Worm (Caenorhabditis elegans) whole organism, young adult: ENCODE data around the gene nhr-204.

Experiments
- C06A6.2 ChIP-seq: fragments of 200-800 bp; sonication (Bioruptor generic); conservative IDR thresholded peaks from 2 replicates; pipeline ENCODE4 v1.3.6; 2022; ENCODE audit warnings: missing genetic modification characterization, missing compliant biosample characterization
- nfya-1 ChIP-seq: sonication (generic microtip); optimal IDR thresholded peaks from 2 replicates; lab custom pipeline; 2017; ENCODE audit warnings: antibody characterized with exemption, missing compliant biosample characterization, missing genetic modification characterization, borderline replicate concordance; ENCODE audit not compliant: insufficient read depth
- tbp1 ChIP-seq: fragments of 200-800 bp; sonication (Bioruptor generic); optimal IDR thresholded peaks from 2 replicates; lab custom pipeline; 2018; ENCODE audit warnings: mild to moderate bottlenecking, missing genetic modification characterization, missing compliant biosample characterization

DNA sequence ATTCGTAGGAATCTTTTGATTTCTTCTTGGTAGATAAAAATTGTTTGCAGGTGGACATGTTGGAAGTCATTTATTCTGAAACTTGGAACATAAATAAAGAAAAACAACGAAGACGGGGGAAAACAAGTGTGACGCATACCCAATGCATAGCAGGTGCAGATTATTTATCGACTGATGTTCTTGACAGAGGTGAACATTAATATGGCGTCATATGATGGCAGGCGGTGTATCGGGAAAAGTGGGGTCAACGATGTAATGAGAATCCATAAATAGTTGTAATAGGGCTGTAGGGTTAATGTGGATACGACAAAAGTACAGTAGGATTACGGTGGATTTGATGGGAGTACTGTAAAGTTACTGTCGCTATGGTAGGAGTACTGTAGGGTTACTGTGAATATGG lies 18.3 kb downstream of the nhr-204 start, which contains the start of gene txt-2:
- no peak for TF ChIP-seq C06A6.2 (GFP tag; lab: Robert Waterston, UW)
- TF ChIP-seq tbp1 (GFP tag; lab: Kevin White, UChicago), result no peak
- TF ChIP-seq nfya-1 (tag; lab: Kevin White, UChicago), result no peak
